Worm (Caenorhabditis elegans): ENCODE data around the gene T27A8.7.

DNA sequence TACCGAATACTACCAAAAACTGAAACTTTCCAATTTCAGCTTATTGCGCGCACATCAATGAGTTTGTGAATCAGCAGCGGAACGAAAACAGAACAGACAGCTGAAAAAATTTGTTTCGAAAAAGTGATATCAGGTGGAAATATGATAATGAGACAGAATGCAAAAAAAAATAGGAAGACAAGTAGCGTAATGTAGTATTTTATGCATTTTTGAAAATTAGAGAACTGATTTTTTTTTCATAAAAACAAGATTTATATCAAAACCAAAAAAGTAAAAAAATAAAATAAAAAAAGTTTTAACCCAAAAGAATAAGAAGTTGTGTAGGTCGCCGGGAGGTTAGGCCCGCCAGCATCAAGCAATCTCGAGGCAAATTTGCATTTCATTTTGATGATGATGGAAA lies 48.8 kb upstream of the T27A8.7 start, which contains the start of gene C09G1.4:
- no peak for TF ChIP-seq che-1 (tag; optimal IDR thresholded peaks at IDR 0.05)
- no peak for TF ChIP-seq ceh-34 (tag; optimal IDR thresholded peaks at IDR 0.05)
- no peak for TF ChIP-seq ceh-24 (tag; optimal IDR thresholded peaks at IDR 0.05)
- TF ChIP-seq fax-1 (tag; optimal IDR thresholded peaks at IDR 0.05), result no peak
- no peak for TF ChIP-seq ama-1 (optimal IDR thresholded peaks at IDR 0.05)
